Fruit fly (Drosophila melanogaster) whole organism, prepupa: ENCODE measurements around the gene eIF3g1.

Experiments used
- Blimp-1 ChIP-seq: fragments of 200-800 bp; sonication (Bioruptor generic); optimal IDR thresholded peaks from 3 replicates; lab custom pipeline; 2017; ENCODE audit warnings: missing biosample characterization, missing genetic modification characterization, mild to moderate bottlenecking, moderate library complexity, missing genetic modification reagents
- CG10631 ChIP-seq: fragments of 200-800 bp; sonication (Bioruptor generic); optimal IDR thresholded peaks from 2 replicates; lab custom pipeline; 2016; ENCODE audit warnings: missing biosample characterization, missing genetic modification characterization
- CG10669 ChIP-seq: fragments of 200-800 bp; sonication (Bioruptor generic); optimal IDR thresholded peaks from 3 replicates; lab custom pipeline; 2018; ENCODE audit warnings: missing biosample characterization, mild to moderate bottlenecking, missing genetic modification characterization, moderate library complexity
- CG11294 ChIP-seq: fragments of 200-800 bp; sonication (Bioruptor generic); IDR thresholded peaks from 2 replicates; pipeline ENCODE4 v1.3.6; 2022; ENCODE audit warnings: missing biosample characterization, missing genetic modification characterization
- CG11902 ChIP-seq: fragments of 200-800 bp; sonication (Bioruptor generic); optimal IDR thresholded peaks from 3 replicates; lab custom pipeline; 2016; ENCODE audit warnings: missing biosample characterization, missing genetic modification characterization
- CG1621 ChIP-seq: fragments of 200-800 bp; sonication (Bioruptor generic); optimal IDR thresholded peaks from 3 replicates; lab custom pipeline; 2018; ENCODE audit warnings: missing biosample characterization, mild to moderate bottlenecking, missing genetic modification characterization
- CG16779 ChIP-seq: fragments of 200-800 bp; sonication (Bioruptor generic); optimal IDR thresholded peaks from 3 replicates; lab custom pipeline; 2017; ENCODE audit warnings: missing biosample characterization, mild to moderate bottlenecking, missing genetic modification characterization
- CG3032 ChIP-seq: fragments of 200-800 bp; optimal IDR thresholded peaks from 2 replicates; lab custom pipeline; 2019; ENCODE audit warnings: missing biosample characterization, mild to moderate bottlenecking, missing genetic modification characterization, moderate library complexity
- CG31627 ChIP-seq: fragments of 200-800 bp; sonication (Bioruptor generic); optimal IDR thresholded peaks from 3 replicates; lab custom pipeline; 2016; ENCODE audit warnings: missing biosample characterization, missing genetic modification characterization
- CG3919 ChIP-seq: fragments of 200-800 bp; sonication (Bioruptor generic); optimal IDR thresholded peaks from 3 replicates; lab custom pipeline; 2016; ENCODE audit warnings: missing biosample characterization, missing genetic modification characterization
- CG4318 ChIP-seq: fragments of 200-800 bp; sonication (Bioruptor generic); optimal IDR thresholded peaks from 3 replicates; lab custom pipeline; 2017; ENCODE audit warnings: missing biosample characterization, mild to moderate bottlenecking, missing genetic modification characterization
- CG6163 ChIP-seq: fragments of 200-800 bp; sonication (Bioruptor generic); IDR thresholded peaks from 3 replicates; pipeline ENCODE4 v1.3.6; 2022; ENCODE audit warnings: missing biosample characterization, missing genetic modification characterization
- CG6276 ChIP-seq: fragments of 200-800 bp; sonication (Bioruptor generic); optimal IDR thresholded peaks from 2 replicates; lab custom pipeline; 2017; ENCODE audit warnings: missing biosample characterization, mild to moderate bottlenecking, missing genetic modification characterization
- CG6792 ChIP-seq: fragments of 200-800 bp; sonication (Bioruptor generic); optimal IDR thresholded peaks from 3 replicates; lab custom pipeline; 2016; ENCODE audit warnings: missing biosample characterization, missing genetic modification characterization
- CG6808 ChIP-seq: fragments of 200-800 bp; sonication (Bioruptor generic); optimal IDR thresholded peaks from 3 replicates; lab custom pipeline; 2017; ENCODE audit warnings: missing biosample characterization, missing genetic modification characterization, mild to moderate bottlenecking, moderate library complexity, missing genetic modification reagents
- CG6854 ChIP-seq: fragments of 200-800 bp; sonication (Bioruptor generic); optimal IDR thresholded peaks from 2 replicates; lab custom pipeline; 2017; ENCODE audit warnings: missing biosample characterization, mild to moderate bottlenecking, missing genetic modification characterization
- CG8119 ChIP-seq: fragments of 200-800 bp; sonication (Bioruptor generic); IDR thresholded peaks from 3 replicates; pipeline ENCODE4 v1.3.6; 2022; ENCODE audit warnings: missing biosample characterization, missing genetic modification characterization
- CG8632 ChIP-seq: fragments of 200-800 bp; sonication (Bioruptor generic); optimal IDR thresholded peaks from 3 replicates; lab custom pipeline; 2016; ENCODE audit warnings: missing biosample characterization, missing genetic modification characterization
- CG9139 ChIP-seq: fragments of 200-800 bp; sonication (Bioruptor generic); optimal IDR thresholded peaks from 3 replicates; lab custom pipeline; 2017; ENCODE audit warnings: missing biosample characterization, mild to moderate bottlenecking, missing genetic modification characterization
- Eip78C ChIP-seq: fragments of 200-800 bp; sonication (Bioruptor generic); peaks from one replicate; lab custom pipeline; 2016; ENCODE audit warnings: missing biosample characterization, missing genetic modification characterization
- Eip93F ChIP-seq: fragments of 200-800 bp; sonication (Bioruptor generic); optimal IDR thresholded peaks from 2 replicates; lab custom pipeline; 2016; ENCODE audit warnings: missing biosample characterization, mild to moderate bottlenecking, missing genetic modification characterization
- Ets21C ChIP-seq: fragments of 200-800 bp; sonication (Bioruptor generic); optimal IDR thresholded peaks from 3 replicates; lab custom pipeline; 2016; ENCODE audit warnings: missing biosample characterization, missing genetic modification characterization
- Hr4 ChIP-seq: fragments of 200-800 bp; sonication (Bioruptor generic); optimal IDR thresholded peaks from 3 replicates; lab custom pipeline; 2016; ENCODE audit warnings: missing biosample characterization, missing genetic modification characterization
- Lpt ChIP-seq: fragments of 200-800 bp; sonication (Bioruptor generic); optimal IDR thresholded peaks from 3 replicates; lab custom pipeline; 2016; ENCODE audit warnings: missing biosample characterization, missing genetic modification characterization
- OdsH ChIP-seq: fragments of 200-800 bp; sonication (Bioruptor generic); optimal IDR thresholded peaks from 3 replicates; lab custom pipeline; 2016; ENCODE audit warnings: missing biosample characterization, missing genetic modification characterization
- Sox102F ChIP-seq: fragments of 200-800 bp; sonication (Bioruptor generic); optimal IDR thresholded peaks from 2 replicates; lab custom pipeline; 2016; ENCODE audit warnings: missing biosample characterization, mild to moderate bottlenecking, missing genetic modification characterization
- Sox14 ChIP-seq: fragments of 200-800 bp; sonication (Bioruptor generic); optimal IDR thresholded peaks from 3 replicates; lab custom pipeline; 2016; ENCODE audit warnings: missing biosample characterization, missing genetic modification characterization
- Sox15 ChIP-seq: fragments of 200-800 bp; sonication (Bioruptor generic); optimal IDR thresholded peaks from 3 replicates; lab custom pipeline; 2016; ENCODE audit warnings: missing biosample characterization, missing genetic modification characterization
- achi ChIP-seq: fragments of 200-800 bp; sonication (Bioruptor generic); optimal IDR thresholded peaks from 3 replicates; lab custom pipeline; 2016; ENCODE audit warnings: missing biosample characterization, missing genetic modification characterization
- cyc ChIP-seq: fragments of 200-800 bp; sonication (Bioruptor generic); optimal IDR thresholded peaks from 3 replicates; lab custom pipeline; 2016; ENCODE audit warnings: missing biosample characterization, missing genetic modification characterization
- dsx ChIP-seq: fragments of 200-800 bp; optimal IDR thresholded peaks from 3 replicates; lab custom pipeline; 2019; ENCODE audit warnings: missing biosample characterization, mild to moderate bottlenecking, missing genetic modification characterization, moderate library complexity; ENCODE audit not compliant: poor library complexity, severe bottlenecking
- eg ChIP-seq: fragments of 200-800 bp; sonication (Bioruptor generic); IDR thresholded peaks from 3 replicates; pipeline ENCODE4 v1.3.6; 2022; ENCODE audit warnings: missing biosample characterization, missing genetic modification characterization
- esn ChIP-seq: fragments of 200-800 bp; sonication (Bioruptor generic); optimal IDR thresholded peaks from 2 replicates; lab custom pipeline; 2016; ENCODE audit warnings: missing biosample characterization, mild to moderate bottlenecking, missing genetic modification characterization, moderate library complexity
- fd59A ChIP-seq: fragments of 200-800 bp; sonication (Bioruptor generic); optimal IDR thresholded peaks from 2 replicates; lab custom pipeline; 2017; ENCODE audit warnings: missing biosample characterization, mild to moderate bottlenecking, missing genetic modification characterization, missing genetic modification reagents
- fd85E ChIP-seq: fragments of 200-800 bp; sonication (Bioruptor generic); optimal IDR thresholded peaks from 3 replicates; lab custom pipeline; 2016; ENCODE audit warnings: missing biosample characterization, missing genetic modification characterization
- fkh ChIP-seq: fragments of 200-800 bp; sonication (Bioruptor generic); optimal IDR thresholded peaks from 3 replicates; lab custom pipeline; 2017; ENCODE audit warnings: missing biosample characterization, mild to moderate bottlenecking, missing genetic modification characterization, moderate library complexity
- lz ChIP-seq: fragments of 200-800 bp; sonication (Bioruptor generic); optimal IDR thresholded peaks from 3 replicates; lab custom pipeline; 2016; ENCODE audit warnings: missing biosample characterization, missing genetic modification characterization
- net ChIP-seq: fragments of 200-800 bp; sonication (Bioruptor generic); optimal IDR thresholded peaks from 3 replicates; lab custom pipeline; 2016; ENCODE audit warnings: missing biosample characterization, missing genetic modification characterization
- ss ChIP-seq, 2 experiments: fragments of 200-800 bp; sonication (Bioruptor generic); optimal IDR thresholded peaks; 2 replicates in 1 of 2; 3 replicates in 1 of 2; lab custom pipeline; 2017 to 2018; ENCODE audit warnings: mild to moderate bottlenecking in 2 of 2, missing biosample characterization in 2 of 2, missing genetic modification characterization in 2 of 2, moderate library complexity in 1 of 2
- svp ChIP-seq: fragments of 200-800 bp; sonication (Bioruptor generic); peaks from one replicate; lab custom pipeline; 2016; ENCODE audit warnings: missing biosample characterization, missing genetic modification characterization
- topi ChIP-seq: fragments of 200-800 bp; sonication (Bioruptor generic); optimal IDR thresholded peaks from 3 replicates; lab custom pipeline; 2016; ENCODE audit warnings: missing biosample characterization, missing genetic modification characterization
- vri ChIP-seq: fragments of 200-800 bp; sonication (Bioruptor generic); optimal IDR thresholded peaks from 3 replicates; lab custom pipeline; 2016; ENCODE audit warnings: missing biosample characterization, mild to moderate bottlenecking, missing genetic modification characterization

The eIF3g1 gene

dm6 chrX:2655998-2656397 lies 45.9 kb upstream of the eIF3g1 start:
- TF ChIP-seq OdsH (no peak), Sox102F (GFP tag; lab: Kevin White, UChicago) (no peak), CG8632 (no peak), CG6808 (GFP tag; lab: Kevin White, UChicago) (no peak), topi (GFP tag; lab: Kevin White, UChicago) (no peak), Eip78C (GFP tag; lab: Kevin White, UChicago) (peak; percentile 5), Eip93F (GFP tag; lab: Kevin White, UChicago) (no peak), Blimp-1 (GFP tag; lab: Kevin White, UChicago) (peak; percentile 80), CG11902 (GFP tag; lab: Kevin White, UChicago) (no peak), achi (GFP tag; lab: Kevin White, UChicago) (no peak)

- peak; percentile 83 for TF ChIP-seq svp (GFP tag; lab: Kevin White, UChicago)
- TF ChIP-seq CG6808 (GFP tag; lab: Kevin White, UChicago): no peak
- TF ChIP-seq CG6163 (GFP tag; lab: Robert Waterston, UW): no peak
- TF ChIP-seq CG11294 (GFP tag; lab: Robert Waterston, UW): no peak
These were observed 45.3 kb upstream of the eIF3g1 start for dm6 chrX:2655479-2655878.

- TF ChIP-seq dsx (GFP tag; lab: Kevin White, UChicago): peak; percentile 50
- no peak for TF ChIP-seq CG3032 (tag; lab: Kevin White, UChicago)
- peak; percentile 61 for TF ChIP-seq Eip93F (GFP tag; lab: Kevin White, UChicago)
- peak; percentile 50 for TF ChIP-seq Eip78C (GFP tag; lab: Kevin White, UChicago)
- TF ChIP-seq CG1621 (tag; lab: Kevin White, UChicago): no peak
- TF ChIP-seq svp (GFP tag; lab: Kevin White, UChicago): peak; percentile 90
- TF ChIP-seq ss (GFP tag; optimal IDR thresholded peaks at IDR 0.05; lab: Kevin White, UChicago): peak; percentile 36 to 37
- no peak for TF ChIP-seq CG6276
- peak; percentile 52 for TF ChIP-seq Sox14 (GFP tag; lab: Kevin White, UChicago)
- TF ChIP-seq CG9139 (GFP tag; lab: Kevin White, UChicago): peak; percentile 5
- TF ChIP-seq vri (GFP tag; lab: Kevin White, UChicago): peak; percentile 78
- peak; percentile 1 for TF ChIP-seq Sox102F (GFP tag; lab: Kevin White, UChicago)
- TF ChIP-seq Sox15 (GFP tag; lab: Kevin White, UChicago): no peak
- TF ChIP-seq CG31627 (GFP tag; lab: Kevin White, UChicago): no peak
- TF ChIP-seq Hr4 (GFP tag; lab: Kevin White, UChicago): no peak
- no peak for TF ChIP-seq Lpt (GFP tag; lab: Kevin White, UChicago)
- TF ChIP-seq CG8632: peak; percentile 2
- no peak for TF ChIP-seq net
- TF ChIP-seq fkh (GFP tag; lab: Kevin White, UChicago): peak; percentile 74
- TF ChIP-seq esn (GFP tag; lab: Kevin White, UChicago): no peak
These were observed 43.6 kb upstream of the eIF3g1 start for dm6 chrX:2653533-2654296.

dm6 chrX:2652124-2652923 lies 42.2 kb upstream of the eIF3g1 start:
- TF ChIP-seq Ets21C (GFP tag; lab: Kevin White, UChicago) (no peak), CG3919 (GFP tag; lab: Kevin White, UChicago) (no peak), CG6792 (GFP tag; lab: Kevin White, UChicago) (no peak), svp (GFP tag; lab: Kevin White, UChicago) (peak; percentile 83), Hr4 (GFP tag; lab: Kevin White, UChicago) (no peak), CG16779 (no peak), Sox102F (GFP tag; lab: Kevin White, UChicago) (no peak), CG6854 (no peak), eg (peak; percentile 81), achi (GFP tag; lab: Kevin White, UChicago) (no peak), CG8119 (GFP tag; lab: Robert Waterston, UW) (peak; percentile 71), CG4318 (GFP tag; lab: Kevin White, UChicago) (no peak), CG6808 (GFP tag; lab: Kevin White, UChicago) (peak; percentile 49), fd59A (GFP tag; lab: Kevin White, UChicago) (no peak), lz (GFP tag; lab: Kevin White, UChicago) (no peak), CG9139 (GFP tag; lab: Kevin White, UChicago) (no peak), fd85E (no peak), CG10669 (GFP tag; lab: Kevin White, UChicago) (no peak), OdsH (no peak), CG10631 (GFP tag; lab: Kevin White, UChicago) (no peak), cyc (GFP tag; lab: Kevin White, UChicago) (no peak), Lpt (GFP tag; lab: Kevin White, UChicago) (peak; percentile 9)
